Worm (Caenorhabditis elegans) whole organism, young adult: ENCODE results near the gene F22E5.6.
"Not testable (repeated sequence)": the region's sequence is repeated elsewhere in the genome, so short reads cannot be mapped to it uniquely, and the experiment has no call there.

Experiments
- B0019.2 ChIP-seq: fragments of 200-800 bp; sonication (Bioruptor generic); conservative IDR thresholded peaks from 2 replicates; pipeline ENCODE4 v1.3.6; 2022; ENCODE audit warnings: missing genetic modification reagents, missing genetic modification characterization, missing compliant biosample characterization
- B0336.3 ChIP-seq: fragments of 200-800 bp; sonication (Bioruptor generic); IDR thresholded peaks from 2 replicates; pipeline ENCODE4 v1.3.6; 2022; ENCODE audit warnings: missing genetic modification characterization, missing compliant biosample characterization
- D2030.7 ChIP-seq: fragments of 200-800 bp; sonication (Bioruptor generic); IDR thresholded peaks from 2 replicates; pipeline ENCODE4 v1.3.6; 2022; ENCODE audit warnings: missing genetic modification reagents, missing genetic modification characterization, missing compliant biosample characterization
- F23B12.7 ChIP-seq: sonication (generic microtip); optimal IDR thresholded peaks from 2 replicates; lab custom pipeline; 2017; ENCODE audit warnings: missing genetic modification characterization, mild to moderate bottlenecking, missing compliant biosample characterization, antibody characterized with exemption, moderate library complexity; ENCODE audit not compliant: insufficient read depth
- F33H1.4 ChIP-seq: fragments of 200-800 bp; sonication (Bioruptor generic); IDR thresholded peaks from 2 replicates; pipeline ENCODE4 v1.3.6; 2022; ENCODE audit warnings: missing genetic modification reagents, missing genetic modification characterization, missing compliant biosample characterization
- F49E8.2 ChIP-seq: sonication (generic microtip); optimal IDR thresholded peaks from 3 replicates; lab custom pipeline; 2017; ENCODE audit warnings: missing genetic modification characterization, mild to moderate bottlenecking, missing compliant biosample characterization, antibody characterized with exemption, moderate library complexity; ENCODE audit not compliant: insufficient read depth
- F55B11.4 ChIP-seq: sonication (generic microtip); optimal IDR thresholded peaks from 2 replicates; lab custom pipeline; 2016; ENCODE audit warnings: missing compliant biosample characterization, missing genetic modification characterization, borderline replicate concordance; ENCODE audit not compliant: insufficient read depth
- K11D2.4 ChIP-seq: fragments of 200-800 bp; sonication (Bioruptor generic); IDR thresholded peaks from 2 replicates; pipeline ENCODE4 v1.3.6; 2022; ENCODE audit warnings: missing genetic modification reagents, missing genetic modification characterization, missing compliant biosample characterization
- T26A5.8 ChIP-seq: sonication (generic microtip); optimal IDR thresholded peaks from 2 replicates; lab custom pipeline; 2016; ENCODE audit warnings: missing genetic modification characterization, missing compliant biosample characterization
- athp-1 ChIP-seq: sonication (generic microtip); optimal IDR thresholded peaks from 2 replicates; lab custom pipeline; 2017; ENCODE audit warnings: mild to moderate bottlenecking, missing genetic modification characterization, missing compliant biosample characterization
- bed-2 ChIP-seq: fragments of 200-800 bp; sonication (Bioruptor generic); IDR thresholded peaks from 2 replicates; pipeline ENCODE4 v1.3.6; 2022; ENCODE audit warnings: missing genetic modification reagents, missing genetic modification characterization, missing compliant biosample characterization
- ceh-40 ChIP-seq: fragments of 200-800 bp; sonication (Bioruptor generic); IDR thresholded peaks from 2 replicates; pipeline ENCODE4 v1.3.6; 2022; ENCODE audit warnings: missing genetic modification characterization, missing compliant biosample characterization
- ceh-58 ChIP-seq: fragments of 200-800 bp; sonication (Bioruptor generic); IDR thresholded peaks from 2 replicates; pipeline ENCODE4 v1.3.6; 2022; ENCODE audit warnings: missing genetic modification characterization, missing compliant biosample characterization
- ceh-79 ChIP-seq: sonication (generic microtip); optimal IDR thresholded peaks from 2 replicates; lab custom pipeline; 2017; ENCODE audit warnings: mild to moderate bottlenecking, missing genetic modification characterization, missing compliant biosample characterization
- ceh-91 ChIP-seq: fragments of 200-800 bp; sonication (Bioruptor generic); IDR thresholded peaks from 2 replicates; pipeline ENCODE4 v1.3.6; 2022; ENCODE audit warnings: missing genetic modification reagents, missing genetic modification characterization, missing compliant biosample characterization
- die-1 ChIP-seq: sonication (generic microtip); optimal IDR thresholded peaks from 2 replicates; lab custom pipeline; 2016; ENCODE audit warnings: missing genotype, mild to moderate bottlenecking, missing genetic modification characterization, missing compliant biosample characterization
- egl-44 ChIP-seq: fragments of 200-800 bp; sonication (Bioruptor generic); IDR thresholded peaks from 2 replicates; pipeline ENCODE4 v1.3.6; 2022; ENCODE audit warnings: missing genetic modification reagents, missing genetic modification characterization, missing compliant biosample characterization
- hlh-26 ChIP-seq: fragments of 200-800 bp; sonication (Bioruptor generic); conservative IDR thresholded peaks from 2 replicates; pipeline ENCODE4 v1.3.6; 2022; ENCODE audit warnings: missing genetic modification reagents, missing genetic modification characterization, missing compliant biosample characterization
- lin-35 ChIP-seq, 3 experiments: fragments of 150-350 bp in 2 of 3; sonication (generic microtip) in 1 of 3; optimal IDR thresholded peaks; 2 replicates each; lab custom pipeline; 2014 to 2018; ENCODE audit warnings: missing biosample characterization in 3 of 3, missing genetic modification characterization in 3 of 3, missing genetic modification reagents in 3 of 3
- lin-40 ChIP-seq: sonication (generic microtip); optimal IDR thresholded peaks from 2 replicates; lab custom pipeline; 2016; ENCODE audit warnings: missing genetic modification characterization, mild to moderate bottlenecking, missing compliant biosample characterization, missing genotype, missing genetic modification reagents
- lsl-1 ChIP-seq: fragments of 200-800 bp; sonication (Bioruptor generic); optimal IDR thresholded peaks from 2 replicates; lab custom pipeline; 2018; ENCODE audit warnings: mild to moderate bottlenecking, missing genetic modification characterization, moderate library complexity, missing compliant biosample characterization
- madf-3 ChIP-seq: fragments of 200-800 bp; sonication (Bioruptor generic); IDR thresholded peaks from 2 replicates; pipeline ENCODE4 v1.3.6; 2022; ENCODE audit warnings: missing genetic modification reagents, missing genetic modification characterization, missing compliant biosample characterization
- madf-6 ChIP-seq: fragments of 200-800 bp; sonication (Bioruptor generic); IDR thresholded peaks from 2 replicates; pipeline ENCODE4 v1.3.6; 2022; ENCODE audit warnings: missing genetic modification reagents, missing genetic modification characterization, missing compliant biosample characterization
- mel-28 ChIP-seq: sonication (generic microtip); optimal IDR thresholded peaks from 2 replicates; lab custom pipeline; 2016; ENCODE audit warnings: borderline replicate concordance, mild to moderate bottlenecking, missing genetic modification characterization, missing compliant biosample characterization
- nhr-120 ChIP-seq: fragments of 200-800 bp; sonication (Bioruptor generic); IDR thresholded peaks from 2 replicates; pipeline ENCODE4 v1.3.6; 2022; ENCODE audit warnings: missing genetic modification characterization, missing compliant biosample characterization
- nhr-90 ChIP-seq: sonication (generic microtip); optimal IDR thresholded peaks from 2 replicates; lab custom pipeline; 2016; ENCODE audit warnings: missing genotype, mild to moderate bottlenecking, missing genetic modification characterization, missing compliant biosample characterization
- pbrm-1 ChIP-seq: fragments of 200-800 bp; sonication (Bioruptor generic); IDR thresholded peaks from 2 replicates; pipeline ENCODE4 v1.3.6; 2022; ENCODE audit warnings: missing genetic modification reagents, missing genetic modification characterization, missing compliant biosample characterization
- repo-1 ChIP-seq: sonication (generic microtip); optimal IDR thresholded peaks from 2 replicates; lab custom pipeline; 2017; ENCODE audit warnings: mild to moderate bottlenecking, missing genetic modification characterization, missing compliant biosample characterization
- rpc-1 ChIP-seq, 2 experiments: fragments of 150-350 bp in 1 of 2; sonication (generic microtip) in 1 of 2; optimal IDR thresholded peaks; 2 replicates each; lab custom pipeline; 2014 to 2018; ENCODE audit warnings: missing biosample characterization in 1 of 2, missing genetic modification characterization in 1 of 2, missing genetic modification reagents in 1 of 2, missing genotype in 1 of 2
- sea-2 ChIP-seq: fragments of 200-800 bp; sonication (Bioruptor generic); IDR thresholded peaks from 2 replicates; pipeline ENCODE4 v1.3.6; 2022; ENCODE audit warnings: missing genetic modification characterization, missing compliant biosample characterization
- snpc-4 ChIP-seq, 5 experiments: fragments of 150-350 bp in 1 of 5; sonication (generic microtip) in 4 of 5; optimal IDR thresholded peaks; 2 replicates each; lab custom pipeline; 2014 to 2018; ENCODE audit warnings: missing genetic modification characterization in 5 of 5, missing biosample characterization in 3 of 5, antibody characterized with exemption in 2 of 5, mild to moderate bottlenecking in 2 of 5, missing compliant biosample characterization in 2 of 5, missing genotype in 2 of 5, moderate library complexity in 2 of 5, missing genetic modification reagents in 1 of 5
- tbx-9 ChIP-seq: sonication (generic microtip); optimal IDR thresholded peaks from 2 replicates; lab custom pipeline; 2016; ENCODE audit warnings: borderline replicate concordance, missing genetic modification characterization, inconsistent platforms, missing compliant biosample characterization
- unc-130 ChIP-seq: sonication (generic microtip); optimal IDR thresholded peaks from 2 replicates; lab custom pipeline; 2016; ENCODE audit warnings: missing genetic modification reagents, missing genetic modification characterization, missing compliant biosample characterization
- unc-62 ChIP-seq: fragments of 150-350 bp; optimal IDR thresholded peaks from 2 replicates; lab custom pipeline; 2014; ENCODE audit warnings: missing biosample characterization, missing genetic modification reagents, missing genetic modification characterization
- xnd-1 ChIP-seq: sonication (generic microtip); optimal IDR thresholded peaks from 2 replicates; lab custom pipeline; 2016; ENCODE audit warnings: missing genotype, missing genetic modification reagents, missing genetic modification characterization, missing compliant biosample characterization
- ztf-22 ChIP-seq: fragments of 200-800 bp; sonication (Bioruptor generic); optimal IDR thresholded peaks from 2 replicates; lab custom pipeline; 2018; ENCODE audit warnings: mild to moderate bottlenecking, missing genetic modification characterization, moderate library complexity, missing compliant biosample characterization
- ztf-3 ChIP-seq: fragments of 200-800 bp; sonication (Bioruptor generic); optimal IDR thresholded peaks from 2 replicates; lab custom pipeline; 2018; ENCODE audit warnings: mild to moderate bottlenecking, missing genetic modification characterization, missing compliant biosample characterization

Gene F22E5.6

ce11 chrII:2649539-2649938, at the start of gene F22E5.6, which contains the start of gene F22E5.13:
Gene F22E5.6, plus strand, starts transcription at chrII:2649835.
Gene F22E5.13, minus strand, starts transcription at chrII:2649639.
- TF ChIP-seq ztf-22 (GFP tag; lab: Kevin White, UChicago) (no peak), madf-6 (GFP tag; lab: Robert Waterston, UW) (no peak), F49E8.2 (tag; lab: Kevin White, UChicago) (no peak), ztf-3 (GFP tag; lab: Kevin White, UChicago) (no peak), athp-1 (tag; lab: Kevin White, UChicago) (no peak), egl-44 (no peak), F33H1.4 (GFP tag; lab: Robert Waterston, UW) (no peak), madf-3 (GFP tag; lab: Robert Waterston, UW) (no peak)

- not testable (repeated sequence) for TF ChIP-seq F55B11.4 (tag; lab: Kevin White, UChicago); nhr-90 (tag; lab: Kevin White, UChicago); lin-35 (GFP tag; optimal IDR thresholded peaks at IDR 0.05; lab: Kevin White, UChicago)
Measured at ce11 chrII:2600176-2600575, 49.5 kb upstream of the F22E5.6 start, which contains the start of gene F33H12.1. Gene F33H12.1, plus strand, starts transcription at chrII:2600476.

DNA sequence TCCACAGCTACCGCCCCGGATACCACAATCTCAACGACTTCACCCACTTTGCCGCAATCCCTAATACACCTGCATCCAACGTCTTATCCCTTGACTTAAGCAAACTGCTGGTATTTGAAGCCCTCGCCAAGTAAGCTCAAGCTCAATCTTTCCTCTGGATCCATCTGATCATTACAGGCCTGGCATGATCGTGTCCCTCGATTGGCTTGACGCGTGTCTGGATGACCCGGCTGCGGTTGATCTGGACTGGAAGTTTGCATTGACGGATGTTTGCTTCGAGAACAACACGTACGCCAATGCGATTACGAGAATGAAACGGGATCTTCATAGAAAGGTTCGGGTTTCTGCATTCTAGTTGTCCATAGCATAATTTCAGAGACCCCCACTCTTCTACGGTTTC, 48.7 kb upstream of the F22E5.6 start:
- no peak for TF ChIP-seq ceh-91 (GFP tag; lab: Robert Waterston, UW)
- no peak for TF ChIP-seq xnd-1 (tag; lab: Kevin White, UChicago)
- no peak for TF ChIP-seq repo-1 (tag; lab: Kevin White, UChicago)
- TF ChIP-seq hlh-26 (GFP tag; lab: Robert Waterston, UW), result no peak
- no peak for TF ChIP-seq mel-28 (tag; lab: Kevin White, UChicago)
- TF ChIP-seq rpc-1 (optimal IDR thresholded peaks at IDR 0.05; lab: Kevin White, UChicago), result no peak
- no peak for TF ChIP-seq rpc-1 (tag; optimal IDR thresholded peaks at IDR 0.05; lab: Kevin White, UChicago)
- TF ChIP-seq ceh-40, result no peak
- no peak for TF ChIP-seq egl-44
- no peak for TF ChIP-seq unc-62 (GFP tag; lab: Kevin White, UChicago)
- no peak for TF ChIP-seq madf-3 (GFP tag; lab: Robert Waterston, UW)
- TF ChIP-seq bed-2 (GFP tag; lab: Robert Waterston, UW), result no peak
- TF ChIP-seq pbrm-1, result no peak
- no peak for TF ChIP-seq K11D2.4 (GFP tag; lab: Robert Waterston, UW)
- TF ChIP-seq unc-130 (GFP tag; lab: Kevin White, UChicago), result no peak
- TF ChIP-seq F23B12.7, result no peak
- no peak for TF ChIP-seq nhr-90 (tag; lab: Kevin White, UChicago)

- no peak for TF ChIP-seq T26A5.8 (tag; lab: Kevin White, UChicago)
- no peak for TF ChIP-seq D2030.7 (GFP tag; lab: Robert Waterston, UW)
- TF ChIP-seq ceh-79 (tag; lab: Kevin White, UChicago), result no peak
- no peak for TF ChIP-seq ceh-58
- TF ChIP-seq pbrm-1, result no peak
- TF ChIP-seq B0336.3 (GFP tag; lab: Robert Waterston, UW), result no peak
- TF ChIP-seq B0019.2 (GFP tag; lab: Robert Waterston, UW), result no peak
- TF ChIP-seq sea-2 (GFP tag; lab: Robert Waterston, UW), result no peak
- TF ChIP-seq lsl-1 (GFP tag; lab: Kevin White, UChicago), result no peak
- TF ChIP-seq lin-40, result no peak
- no peak for TF ChIP-seq die-1 (tag; lab: Kevin White, UChicago)
- TF ChIP-seq tbx-9, result no peak
- no peak for TF ChIP-seq xnd-1 (tag; lab: Kevin White, UChicago)
- TF ChIP-seq snpc-4 (GFP tag; optimal IDR thresholded peaks at IDR 0.05; lab: Kevin White, UChicago), result no peak
- no peak for TF ChIP-seq snpc-4 (tag; optimal IDR thresholded peaks at IDR 0.05; lab: Kevin White, UChicago)
- TF ChIP-seq mel-28 (tag; lab: Kevin White, UChicago), result no peak
- no peak for TF ChIP-seq nhr-120 (GFP tag; lab: Robert Waterston, UW)
Measured at ce11 chrII:2605319-2605718, 44.3 kb upstream of the F22E5.6 start, which contains the start of gene sri-77. Gene sri-77, minus strand, starts transcription at chrII:2605419.
